Worm (Caenorhabditis elegans): ENCODE data around the gene EEED8.2.

- no peak for TF ChIP-seq daf-8 (GFP tag; IDR thresholded peaks at IDR 0.05)
- TF ChIP-seq mdt-29 (GFP tag; IDR thresholded peaks at IDR 0.05): no peak
- TF ChIP-seq lin-15B (tag; optimal IDR thresholded peaks at IDR 0.05): no peak
- TF ChIP-seq nhr-11 (tag; optimal IDR thresholded peaks at IDR 0.05): no peak
- no peak for TF ChIP-seq ztf-11 (tag; optimal IDR thresholded peaks at IDR 0.05)
- TF ChIP-seq Y75B8A.6 (GFP tag; IDR thresholded peaks at IDR 0.05): no peak
- TF ChIP-seq mdl-1 (tag; optimal IDR thresholded peaks at IDR 0.05): no peak
- TF ChIP-seq jun-1 (tag; optimal IDR thresholded peaks at IDR 0.05): no peak
Observed at ce11 chrII:5387217-5387616, 29.3 kb upstream of the EEED8.2 start, which contains the start of gene ccpp-6.

Measured in whole organism, L4 larva.